Worm (Caenorhabditis elegans): ENCODE results near the gene sec-3.

The sec-3 gene

ce11 chrX:3116033-3116876 is 16.6 kb upstream of the sec-3 start, which contains the start of gene mai-1 (continued):
- TF ChIP-seq mes-2 (tag; optimal IDR thresholded peaks at IDR 0.05; ENCODE audit: poor library complexity, severe bottlenecking) (no peak), ZK546.5 (tag; optimal IDR thresholded peaks at IDR 0.05) (no peak), F37D6.2 (tag; optimal IDR thresholded peaks at IDR 0.05) (peak; percentile 27), fkh-10 (GFP tag; optimal IDR thresholded peaks at IDR 0.05) (peak; percentile 42), Y48G9A.11 (GFP tag; IDR thresholded peaks at IDR 0.05) (peak; percentile 45; the same call in 1 of the 2 replicates), egl-43 (GFP tag; IDR thresholded peaks at IDR 0.05) (peak; percentile 81), saeg-2 (GFP tag; IDR thresholded peaks at IDR 0.05) (no peak), T26A8.4 (GFP tag; IDR thresholded peaks at IDR 0.05) (no peak), lin-29 (GFP tag; IDR thresholded peaks at IDR 0.05) (no peak), daf-16 (GFP tag; optimal IDR thresholded peaks at IDR 0.05) (peak in 1 of 2 experiments; percentile 0), daf-16 (tag; optimal IDR thresholded peaks at IDR 0.05) (peak; percentile 79), lin-39 (tag; optimal IDR thresholded peaks at IDR 0.05) (no peak), spr-1 (tag; optimal IDR thresholded peaks at IDR 0.05) (no peak), ama-1 (optimal IDR thresholded peaks at IDR 0.05) (peak; percentile 62), ctbp-1 (GFP tag; IDR thresholded peaks at IDR 0.05) (peak; percentile 78), mxl-2 (GFP tag; conservative IDR thresholded peaks at IDR 0.05) (no peak), lin-1 (GFP tag; IDR thresholded peaks at IDR 0.05) (no peak), ceh-82 (tag; optimal IDR thresholded peaks at IDR 0.05) (no peak), nhr-10 (tag; optimal IDR thresholded peaks at IDR 0.05) (peak; percentile 28), nhr-42 (GFP tag; IDR thresholded peaks at IDR 0.05) (0 out of 2 replicates have a peak, but pooled peaks have one; percentile 53), hif-1 (tag; optimal IDR thresholded peaks at IDR 0.05) (peak; percentile 95 to 100), attf-4 (tag; optimal IDR thresholded peaks at IDR 0.05) (no peak), Y105C5A.15 (GFP tag; IDR thresholded peaks at IDR 0.05) (no peak), F10B5.3 (tag; optimal IDR thresholded peaks at IDR 0.05) (no peak), cey-2 (tag; optimal IDR thresholded peaks at IDR 0.05; ENCODE audit: borderline replicate concordance, insufficient read depth) (no peak), R02D3.7 (tag; optimal IDR thresholded peaks at IDR 0.05) (no peak), duxl-1 (tag; optimal IDR thresholded peaks at IDR 0.05; ENCODE audit: poor library complexity) (no peak), unc-130 (GFP tag; optimal IDR thresholded peaks at IDR 0.05) (no peak), rbr-2 (tag; optimal IDR thresholded peaks at IDR 0.05) (peak; percentile 59), daf-8 (GFP tag; IDR thresholded peaks at IDR 0.05) (no peak), hlh-11 (tag; optimal IDR thresholded peaks at IDR 0.05) (peak; percentile 4), unc-62 (GFP tag; optimal IDR thresholded peaks at IDR 0.05 in 1 of 2) (peak in 1 of 2 experiments; percentile 79), unc-62 (tag; optimal IDR thresholded peaks at IDR 0.05) (no peak), tra-1 (GFP tag; IDR thresholded peaks at IDR 0.05) (no peak), nhr-76 (tag; optimal IDR thresholded peaks at IDR 0.05) (no peak), F44E2.7 (GFP tag; IDR thresholded peaks at IDR 0.05) (no peak), ZK337.2 (GFP tag; IDR thresholded peaks at IDR 0.05) (no peak), set-16 (GFP tag; IDR thresholded peaks at IDR 0.05) (peak; percentile 89), lin-15B (tag; optimal IDR thresholded peaks at IDR 0.05) (no peak), Y5F2A.4 (GFP tag; optimal IDR thresholded peaks at IDR 0.05) (no peak), dve-1 (tag; optimal IDR thresholded peaks at IDR 0.05; ENCODE audit: insufficient read depth) (no peak), F49E8.2 (tag; optimal IDR thresholded peaks at IDR 0.05; ENCODE audit: borderline replicate concordance) (no peak), hmg-1.1 (GFP tag; IDR thresholded peaks at IDR 0.05) (peak; percentile 88), nhr-48 (tag; optimal IDR thresholded peaks at IDR 0.05) (peak; percentile 47), madf-5 (GFP tag; IDR thresholded peaks at IDR 0.05) (0 out of 4 replicates have a peak, but pooled peaks of 1 of the 2 experiments have one; percentile 2), dpl-1 (GFP tag; optimal IDR thresholded peaks at IDR 0.05) (no peak), ceh-32 (tag; optimal IDR thresholded peaks at IDR 0.05; ENCODE audit: poor library complexity) (no peak), gei-8 (GFP tag; optimal IDR thresholded peaks at IDR 0.05) (no peak), lsy-2 (tag; optimal IDR thresholded peaks at IDR 0.05) (peak; percentile 7 to 24)

Measured in whole organism, L4 larva.